Fruit fly (Drosophila melanogaster): ENCODE results near the gene inaF-A.
A peak's percentile ranks its signal among the peaks of the same experiment; 100 is the strongest.

Gene inaF-A

dm6 chrX:11714529-11715262, 19.0 kb downstream of the inaF-A start (continued):
- TF ChIP-seq ro (GFP tag; IDR thresholded peaks at IDR 0.05) (no peak), CG10959 (GFP tag; IDR thresholded peaks at IDR 0.05) (peak; percentile 55), CG17829 (tag; optimal IDR thresholded peaks at IDR 0.05) (peak; percentile 73), bbx (GFP tag; IDR thresholded peaks at IDR 0.05; ENCODE audit: partially characterized antibody) (peak; percentile 35; the same call in 1 of the 2 replicates), ase (GFP tag; IDR thresholded peaks at IDR 0.05) (peak; percentile 61; the same call in 1 of the 3 replicates), CG34224 (GFP tag; IDR thresholded peaks at IDR 0.05; ENCODE audit: partially characterized antibody) (0 out of 3 replicates have a peak, but pooled peaks have one; percentile 17), nom (GFP tag; optimal IDR thresholded peaks at IDR 0.05) (peak; percentile 53), al (GFP tag; IDR thresholded peaks at IDR 0.05) (peak; percentile 71), CG12219 (GFP tag; optimal IDR thresholded peaks at IDR 0.05) (peak; percentile 53), Asciz (GFP tag; optimal IDR thresholded peaks at IDR 0.05) (no peak), Deaf1 (tag; optimal IDR thresholded peaks at IDR 0.05) (peak; percentile 90), ham (GFP tag; IDR thresholded peaks at IDR 0.05) (no peak), CG18476 (GFP tag; optimal IDR thresholded peaks at IDR 0.05) (peak; percentile 20), salm (tag; optimal IDR thresholded peaks at IDR 0.05) (peak; percentile 43), NC2β (GFP tag; optimal IDR thresholded peaks at IDR 0.05) (peak; percentile 23), Hr3 (GFP tag; optimal IDR thresholded peaks at IDR 0.05) (peak; percentile 43), CG8359 (GFP tag; optimal IDR thresholded peaks at IDR 0.05; ENCODE audit: borderline replicate concordance) (no peak), CrebB (tag; optimal IDR thresholded peaks at IDR 0.05) (no peak), Scr (GFP tag; IDR thresholded peaks at IDR 0.05; ENCODE audit: partially characterized antibody) (peak; percentile 14; the same call in 1 of the 2 replicates), Oaz (GFP tag; IDR thresholded peaks at IDR 0.05) (peak; percentile 65), CG4854 (GFP tag; optimal IDR thresholded peaks at IDR 0.05) (peak; percentile 40), Dip3 (GFP tag; optimal IDR thresholded peaks at IDR 0.05) (peak; percentile 61), CG9727 (GFP tag; optimal IDR thresholded peaks at IDR 0.05) (peak; percentile 54), chif (GFP tag; optimal IDR thresholded peaks at IDR 0.05) (peak in 1 of 2 experiments; percentile 43), Max (GFP tag; optimal IDR thresholded peaks at IDR 0.05) (no peak), CG7372 (GFP tag; IDR thresholded peaks at IDR 0.05) (0 out of 2 replicates have a peak, but pooled peaks have one; percentile 30), Stat92E (GFP tag; optimal IDR thresholded peaks at IDR 0.05) (no peak), CG12236 (GFP tag; optimal IDR thresholded peaks at IDR 0.05) (no peak), CG10209 (GFP tag; optimal IDR thresholded peaks at IDR 0.05) (peak; percentile 69), pros (GFP tag; optimal IDR thresholded peaks at IDR 0.05) (peak; percentile 29), jumu (GFP tag; optimal IDR thresholded peaks at IDR 0.05) (peak; percentile 87), croc (GFP tag; conservative IDR thresholded peaks at IDR 0.05) (0 out of 3 replicates have a peak, but pooled peaks have one; percentile 20), ab (GFP tag; optimal IDR thresholded peaks at IDR 0.05) (no peak), CG10979 (tag; optimal IDR thresholded peaks at IDR 0.05) (peak; percentile 32), CG11456 (GFP tag; IDR thresholded peaks at IDR 0.05) (peak; percentile 87), CG16813 (GFP tag; IDR thresholded peaks at IDR 0.05; ENCODE audit: partially characterized antibody) (0 out of 3 replicates have a peak, but pooled peaks have one; percentile 35), Xbp1 (GFP tag; optimal IDR thresholded peaks at IDR 0.05) (peak; percentile 58), CG9437 (GFP tag; optimal IDR thresholded peaks at IDR 0.05) (peak; percentile 42), danr (GFP tag; IDR thresholded peaks at IDR 0.05) (peak; percentile 77), ato (GFP tag; IDR thresholded peaks at IDR 0.05; ENCODE audit: partially characterized antibody) (peak; percentile 31; the same call in 1 of the 2 replicates), Lim3 (GFP tag; IDR thresholded peaks at IDR 0.05) (no peak), CG14667 (GFP tag; IDR thresholded peaks at IDR 0.05) (peak; percentile 38; the same call in 1 of the 2 replicates), pnt (GFP tag; optimal IDR thresholded peaks at IDR 0.05) (peak; percentile 10), B-H2 (GFP tag; optimal IDR thresholded peaks at IDR 0.05) (peak; percentile 39), CG4707 (GFP tag; optimal IDR thresholded peaks at IDR 0.05) (peak; percentile 32), Six4 (GFP tag; optimal IDR thresholded peaks at IDR 0.05) (peak; percentile 29), pum (GFP tag; optimal IDR thresholded peaks at IDR 0.05) (peak; percentile 63), CG8765 (GFP tag; IDR thresholded peaks at IDR 0.05) (peak; percentile 43; the same call in 1 of the 2 replicates)

Data from whole organism, embryonic.